Worm (Caenorhabditis elegans) whole organism, L3 larva: ENCODE results near the gene nep-4.

Experiments used
- R02D3.7 ChIP-seq: fragments of 150-350 bp; optimal IDR thresholded peaks from 2 replicates; lab custom pipeline; 2014; ENCODE audit warnings: missing biosample characterization, missing genetic modification characterization
- ZK546.5 ChIP-seq: sonication (generic microtip); optimal IDR thresholded peaks from 2 replicates; lab custom pipeline; 2017; ENCODE audit warnings: missing biosample characterization, missing genetic modification characterization
- ceh-9 ChIP-seq: sonication (generic microtip); optimal IDR thresholded peaks from 2 replicates; lab custom pipeline; 2018; ENCODE audit warnings: missing biosample characterization, missing genetic modification characterization
- daf-12 ChIP-seq: fragments of 150-350 bp; optimal IDR thresholded peaks from 2 replicates; lab custom pipeline; 2014; ENCODE audit warnings: missing biosample characterization, missing genetic modification reagents, missing genetic modification characterization
- egl-27 ChIP-seq: sonication (generic microtip); optimal IDR thresholded peaks from 4 replicates; lab custom pipeline; 2017; ENCODE audit warnings: missing biosample characterization, missing genetic modification reagents, missing genetic modification characterization
- elt-2 ChIP-seq: sonication (generic microtip); optimal IDR thresholded peaks from 2 replicates; lab custom pipeline; 2016; ENCODE audit warnings: missing genetic modification reagents, mild to moderate bottlenecking, missing genetic modification characterization, missing compliant biosample characterization
- elt-3 ChIP-seq, 3 experiments: fragments of 150-350 bp in 1 of 3; sonication (generic microtip) in 2 of 3; optimal IDR thresholded peaks; 2 replicates in 2 of 3; 4 replicates in 1 of 3; lab custom pipeline; 2014 to 2017; ENCODE audit warnings: missing biosample characterization in 3 of 3, missing genetic modification characterization in 3 of 3
- eor-1 ChIP-seq, 2 experiments: fragments of 150-350 bp; optimal IDR thresholded peaks; 2 replicates each; lab custom pipeline; 2014 to 2018; ENCODE audit warnings: missing biosample characterization in 2 of 2, missing genetic modification characterization in 2 of 2
- hmg-11 ChIP-seq: sonication (generic microtip); optimal IDR thresholded peaks from 2 replicates; lab custom pipeline; 2016; ENCODE audit warnings: missing genetic modification characterization, missing compliant biosample characterization
- lin-15B ChIP-seq: fragments of 150-350 bp; optimal IDR thresholded peaks from 2 replicates; lab custom pipeline; 2014; ENCODE audit warnings: missing biosample characterization, missing genetic modification characterization
- lin-39 ChIP-seq: fragments of 150-350 bp; optimal IDR thresholded peaks from 2 replicates; lab custom pipeline; 2018; ENCODE audit warnings: missing biosample characterization, missing genetic modification reagents, missing genetic modification characterization
- lsy-12 ChIP-seq: sonication (generic microtip); optimal IDR thresholded peaks from 2 replicates; lab custom pipeline; 2016; ENCODE audit warnings: mild to moderate bottlenecking, missing genetic modification characterization, missing compliant biosample characterization
- mdl-1 ChIP-seq: fragments of 150-350 bp; optimal IDR thresholded peaks from 2 replicates; lab custom pipeline; 2014; ENCODE audit warnings: missing biosample characterization, missing genetic modification characterization
- mml-1 ChIP-seq: fragments of 150-350 bp; sonication (generic microtip); optimal IDR thresholded peaks from 3 replicates; lab custom pipeline; 2014; ENCODE audit warnings: missing biosample characterization, missing genetic modification characterization
- nhr-237 ChIP-seq: fragments of 150-350 bp; optimal IDR thresholded peaks from 2 replicates; lab custom pipeline; 2014; ENCODE audit warnings: missing biosample characterization, missing genetic modification characterization
- nhr-25 ChIP-seq: sonication (generic microtip); optimal IDR thresholded peaks from 2 replicates; lab custom pipeline; 2017; ENCODE audit warnings: missing biosample characterization, missing genetic modification characterization
- nhr-28 ChIP-seq: fragments of 150-350 bp; optimal IDR thresholded peaks from 2 replicates; lab custom pipeline; 2014; ENCODE audit warnings: missing biosample characterization, missing genetic modification characterization
- nhr-43 ChIP-seq: sonication (generic microtip); optimal IDR thresholded peaks from 2 replicates; lab custom pipeline; 2016; ENCODE audit warnings: mild to moderate bottlenecking, missing genetic modification characterization, missing compliant biosample characterization; ENCODE audit not compliant: poor library complexity, severe bottlenecking
- nhr-67 ChIP-seq: fragments of 150-350 bp; optimal IDR thresholded peaks from 2 replicates; lab custom pipeline; 2014; ENCODE audit warnings: missing biosample characterization, missing genetic modification characterization
- nhr-76 ChIP-seq: fragments of 150-350 bp; sonication (generic microtip); optimal IDR thresholded peaks from 5 replicates; lab custom pipeline; 2014; ENCODE audit warnings: missing biosample characterization, missing genetic modification characterization
- nhr-77 ChIP-seq: fragments of 150-350 bp; optimal IDR thresholded peaks from 2 replicates; lab custom pipeline; 2014; ENCODE audit warnings: missing biosample characterization, missing genetic modification characterization
- pha-4 ChIP-seq: fragments of 150-350 bp; optimal IDR thresholded peaks from 2 replicates; lab custom pipeline; 2014; ENCODE audit warnings: missing biosample characterization, missing genetic modification reagents, missing genetic modification characterization
- pqm-1 ChIP-seq: fragments of 150-350 bp; optimal IDR thresholded peaks from 2 replicates; lab custom pipeline; 2017; ENCODE audit warnings: missing biosample characterization, missing genetic modification characterization, inconsistent platforms
- sea-2 ChIP-seq: fragments of 150-350 bp; sonication (generic microtip); optimal IDR thresholded peaks from 4 replicates; lab custom pipeline; 2014; ENCODE audit warnings: missing biosample characterization, missing genetic modification reagents, missing genetic modification characterization
- snpc-4 ChIP-seq: fragments of 150-350 bp; optimal IDR thresholded peaks from 2 replicates; lab custom pipeline; 2014; ENCODE audit warnings: missing biosample characterization, missing genetic modification characterization
- unc-39 ChIP-seq: sonication (generic microtip); optimal IDR thresholded peaks from 4 replicates; lab custom pipeline; 2017; ENCODE audit warnings: missing biosample characterization, missing genetic modification characterization
- zag-1 ChIP-seq: fragments of 150-350 bp; optimal IDR thresholded peaks from 2 replicates; lab custom pipeline; 2014; ENCODE audit warnings: missing biosample characterization, missing genetic modification characterization
- ztf-11 ChIP-seq: fragments of 150-350 bp; optimal IDR thresholded peaks from 2 replicates; lab custom pipeline; 2014; ENCODE audit warnings: missing biosample characterization, missing genetic modification characterization
- ztf-4 ChIP-seq: fragments of 150-350 bp; optimal IDR thresholded peaks from 2 replicates; lab custom pipeline; 2014; ENCODE audit warnings: missing biosample characterization, missing genetic modification characterization

The nep-4 gene

ce11 chrX:6856793-6857192, 6.4 kb downstream of the nep-4 start:
- TF ChIP-seq elt-2 (tag; lab: Kevin White, UChicago) (no peak), zag-1 (tag; lab: Kevin White, UChicago) (no peak), nhr-67 (tag; lab: Kevin White, UChicago) (no peak), R02D3.7 (tag; lab: Kevin White, UChicago) (no peak), lsy-12 (tag; lab: Kevin White, UChicago) (no peak), sea-2 (GFP tag; lab: Kevin White, UChicago) (no peak), nhr-43 (tag; lab: Kevin White, UChicago) (no peak), egl-27 (tag; lab: Kevin White, UChicago) (no peak)
- TF ChIP-seq, all 47 proteins: peak for 0

ce11 chrX:6853318-6853717, 9.9 kb downstream of the nep-4 start, which contains the start of gene rig-3:
Gene rig-3, plus strand, starts transcription at chrX:6853618.
- TF ChIP-seq lin-15B (tag; lab: Kevin White, UChicago): no peak
- no peak for TF ChIP-seq nhr-43 (tag; lab: Kevin White, UChicago)
- no peak for TF ChIP-seq nhr-237 (tag; lab: Kevin White, UChicago)
- no peak for TF ChIP-seq R02D3.7 (tag; lab: Kevin White, UChicago)
- TF ChIP-seq egl-27 (tag; lab: Kevin White, UChicago): no peak
- no peak for TF ChIP-seq hmg-11

- TF ChIP-seq sea-2 (GFP tag; lab: Kevin White, UChicago): no peak
- no peak for TF ChIP-seq eor-1 (tag; optimal IDR thresholded peaks at IDR 0.05; lab: Kevin White, UChicago)
- no peak for TF ChIP-seq elt-2 (tag; lab: Kevin White, UChicago)
- no peak for TF ChIP-seq ZK546.5 (tag; lab: Kevin White, UChicago)
- no peak for TF ChIP-seq ceh-9 (tag; lab: Kevin White, UChicago)
- TF ChIP-seq nhr-67 (tag; lab: Kevin White, UChicago): no peak
- no peak for TF ChIP-seq lsy-12 (tag; lab: Kevin White, UChicago)
- no peak for TF ChIP-seq nhr-76 (tag; lab: Kevin White, UChicago)
- TF ChIP-seq zag-1 (tag; lab: Kevin White, UChicago): no peak
- no peak for TF ChIP-seq R02D3.7 (tag; lab: Kevin White, UChicago)
- no peak for TF ChIP-seq nhr-25 (tag; lab: Kevin White, UChicago)
- no peak for TF ChIP-seq snpc-4 (tag; lab: Kevin White, UChicago)
- TF ChIP-seq hmg-11: no peak
- TF ChIP-seq mml-1 (tag; lab: Kevin White, UChicago): no peak
- no peak for TF ChIP-seq mdl-1
- TF ChIP-seq egl-27 (tag; lab: Kevin White, UChicago): no peak
- TF ChIP-seq daf-12 (tag; lab: Kevin White, UChicago): no peak
- no peak for TF ChIP-seq pqm-1 (tag; lab: Kevin White, UChicago)
- no peak for TF ChIP-seq nhr-77 (tag; lab: Kevin White, UChicago)
Measured at ce11 chrX:6850412-6850811, 12.8 kb downstream of the nep-4 start.

- TF ChIP-seq ZK546.5 (tag; lab: Kevin White, UChicago): no peak
- no peak for TF ChIP-seq zag-1 (tag; lab: Kevin White, UChicago)
- TF ChIP-seq lin-15B (tag; lab: Kevin White, UChicago): no peak
- TF ChIP-seq lin-39: no peak
- TF ChIP-seq ztf-11: no peak
- TF ChIP-seq nhr-77 (tag; lab: Kevin White, UChicago): no peak
- TF ChIP-seq ztf-4: no peak
- no peak for TF ChIP-seq nhr-25 (tag; lab: Kevin White, UChicago)
Measured at ce11 chrX:6848596-6848995, 14.6 kb downstream of the nep-4 start.

ce11 chrX:6845934-6846333, 17.3 kb downstream of the nep-4 start, which contains the start of gene C53B7.2:
Gene C53B7.2, plus strand, starts transcription at chrX:6846234.
- TF ChIP-seq nhr-77 (tag; lab: Kevin White, UChicago): no peak
- no peak for TF ChIP-seq pha-4 (tag; lab: Kevin White, UChicago)
- TF ChIP-seq mdl-1: no peak
- no peak for TF ChIP-seq elt-3 (tag; optimal IDR thresholded peaks at IDR 0.05; lab: Kevin White, UChicago)
- no peak for TF ChIP-seq nhr-76 (tag; lab: Kevin White, UChicago)
- no peak for TF ChIP-seq ZK546.5 (tag; lab: Kevin White, UChicago)
- no peak for TF ChIP-seq R02D3.7 (tag; lab: Kevin White, UChicago)
- TF ChIP-seq nhr-28 (tag; lab: Kevin White, UChicago): no peak
- no peak for TF ChIP-seq hmg-11
- TF ChIP-seq unc-39 (tag; lab: Kevin White, UChicago): no peak
- TF ChIP-seq, all 47 proteins: peak for 0
